Worm (Caenorhabditis elegans) whole organism, L3 larva: ENCODE results near the gene T18D3.1.
A peak's percentile ranks its signal among the peaks of the same experiment; 100 is the strongest.

Experiments
- aly-2 ChIP-seq: fragments of 150-350 bp; optimal IDR thresholded peaks from 2 replicates; lab custom pipeline; 2014; ENCODE audit warnings: missing biosample characterization, missing genetic modification characterization
- ama-1 ChIP-seq: fragments of 150-350 bp; optimal IDR thresholded peaks from 2 replicates; lab custom pipeline; 2018
- ceh-16 ChIP-seq: sonication (generic microtip); optimal IDR thresholded peaks from 2 replicates; lab custom pipeline; 2017; ENCODE audit warnings: missing biosample characterization, missing genetic modification characterization
- ceh-28 ChIP-seq: fragments of 150-350 bp; optimal IDR thresholded peaks from 2 replicates; lab custom pipeline; 2014; ENCODE audit warnings: missing biosample characterization, missing genetic modification reagents, missing genetic modification characterization
- ceh-9 ChIP-seq: sonication (generic microtip); optimal IDR thresholded peaks from 2 replicates; lab custom pipeline; 2018; ENCODE audit warnings: missing biosample characterization, missing genetic modification characterization
- egl-5 ChIP-seq: fragments of 150-350 bp; optimal IDR thresholded peaks from 2 replicates; lab custom pipeline; 2017; ENCODE audit warnings: missing biosample characterization, missing genetic modification reagents, missing genetic modification characterization, inconsistent platforms
- elt-1 ChIP-seq: fragments of 150-350 bp; optimal IDR thresholded peaks from 2 replicates; lab custom pipeline; 2014; ENCODE audit warnings: missing biosample characterization, missing genetic modification characterization
- elt-2 ChIP-seq: sonication (generic microtip); optimal IDR thresholded peaks from 2 replicates; lab custom pipeline; 2016; ENCODE audit warnings: missing genetic modification reagents, mild to moderate bottlenecking, missing genetic modification characterization, missing compliant biosample characterization
- fkh-2 ChIP-seq: fragments of 150-350 bp; optimal IDR thresholded peaks from 2 replicates; lab custom pipeline; 2014; ENCODE audit warnings: missing biosample characterization, missing genetic modification reagents, missing genetic modification characterization
- fos-1 ChIP-seq: fragments of 150-350 bp; optimal IDR thresholded peaks from 2 replicates; lab custom pipeline; 2014; ENCODE audit warnings: missing biosample characterization, missing genetic modification characterization
- hmg-11 ChIP-seq: sonication (generic microtip); optimal IDR thresholded peaks from 2 replicates; lab custom pipeline; 2016; ENCODE audit warnings: missing genetic modification characterization, missing compliant biosample characterization
- lin-15B ChIP-seq: fragments of 150-350 bp; optimal IDR thresholded peaks from 2 replicates; lab custom pipeline; 2014; ENCODE audit warnings: missing biosample characterization, missing genetic modification characterization
- lin-39 ChIP-seq: fragments of 150-350 bp; optimal IDR thresholded peaks from 2 replicates; lab custom pipeline; 2018; ENCODE audit warnings: missing biosample characterization, missing genetic modification reagents, missing genetic modification characterization
- lsy-12 ChIP-seq: sonication (generic microtip); optimal IDR thresholded peaks from 2 replicates; lab custom pipeline; 2016; ENCODE audit warnings: mild to moderate bottlenecking, missing genetic modification characterization, missing compliant biosample characterization
- nfya-1 ChIP-seq: sonication (generic microtip); optimal IDR thresholded peaks from 2 replicates; lab custom pipeline; 2017; ENCODE audit warnings: missing genetic modification characterization, mild to moderate bottlenecking, missing compliant biosample characterization, antibody characterized with exemption, moderate library complexity; ENCODE audit not compliant: insufficient read depth
- nhr-12 ChIP-seq: fragments of 150-350 bp; optimal IDR thresholded peaks from 2 replicates; lab custom pipeline; 2014; ENCODE audit warnings: missing biosample characterization, missing genetic modification characterization
- nhr-237 ChIP-seq: fragments of 150-350 bp; optimal IDR thresholded peaks from 2 replicates; lab custom pipeline; 2014; ENCODE audit warnings: missing biosample characterization, missing genetic modification characterization
- nhr-25 ChIP-seq: sonication (generic microtip); optimal IDR thresholded peaks from 2 replicates; lab custom pipeline; 2017; ENCODE audit warnings: missing biosample characterization, missing genetic modification characterization
- nhr-76 ChIP-seq: fragments of 150-350 bp; sonication (generic microtip); optimal IDR thresholded peaks from 5 replicates; lab custom pipeline; 2014; ENCODE audit warnings: missing biosample characterization, missing genetic modification characterization
- nhr-77 ChIP-seq: fragments of 150-350 bp; optimal IDR thresholded peaks from 2 replicates; lab custom pipeline; 2014; ENCODE audit warnings: missing biosample characterization, missing genetic modification characterization
- pha-4 ChIP-seq: fragments of 150-350 bp; optimal IDR thresholded peaks from 2 replicates; lab custom pipeline; 2014; ENCODE audit warnings: missing biosample characterization, missing genetic modification reagents, missing genetic modification characterization
- pqm-1 ChIP-seq: fragments of 150-350 bp; optimal IDR thresholded peaks from 2 replicates; lab custom pipeline; 2017; ENCODE audit warnings: missing biosample characterization, missing genetic modification characterization, inconsistent platforms
- sea-2 ChIP-seq: fragments of 150-350 bp; sonication (generic microtip); optimal IDR thresholded peaks from 4 replicates; lab custom pipeline; 2014; ENCODE audit warnings: missing biosample characterization, missing genetic modification reagents, missing genetic modification characterization
- skn-1 ChIP-seq: fragments of 150-350 bp; optimal IDR thresholded peaks from 2 replicates; lab custom pipeline; 2014; ENCODE audit warnings: missing biosample characterization, missing genetic modification characterization
- tbx-2 ChIP-seq: sonication (generic microtip); optimal IDR thresholded peaks from 2 replicates; lab custom pipeline; 2016; ENCODE audit warnings: mild to moderate bottlenecking, missing genetic modification characterization, missing compliant biosample characterization
- unc-39 ChIP-seq: sonication (generic microtip); optimal IDR thresholded peaks from 4 replicates; lab custom pipeline; 2017; ENCODE audit warnings: missing biosample characterization, missing genetic modification characterization
- unc-62 ChIP-seq: fragments of 150-350 bp; sonication (generic microtip); optimal IDR thresholded peaks from 4 replicates; lab custom pipeline; 2014; ENCODE audit warnings: missing biosample characterization, missing genetic modification reagents, missing genetic modification characterization
- zag-1 ChIP-seq: fragments of 150-350 bp; optimal IDR thresholded peaks from 2 replicates; lab custom pipeline; 2014; ENCODE audit warnings: missing biosample characterization, missing genetic modification characterization
- ztf-4 ChIP-seq: fragments of 150-350 bp; optimal IDR thresholded peaks from 2 replicates; lab custom pipeline; 2014; ENCODE audit warnings: missing biosample characterization, missing genetic modification characterization

T18D3.1 gene

DNA sequence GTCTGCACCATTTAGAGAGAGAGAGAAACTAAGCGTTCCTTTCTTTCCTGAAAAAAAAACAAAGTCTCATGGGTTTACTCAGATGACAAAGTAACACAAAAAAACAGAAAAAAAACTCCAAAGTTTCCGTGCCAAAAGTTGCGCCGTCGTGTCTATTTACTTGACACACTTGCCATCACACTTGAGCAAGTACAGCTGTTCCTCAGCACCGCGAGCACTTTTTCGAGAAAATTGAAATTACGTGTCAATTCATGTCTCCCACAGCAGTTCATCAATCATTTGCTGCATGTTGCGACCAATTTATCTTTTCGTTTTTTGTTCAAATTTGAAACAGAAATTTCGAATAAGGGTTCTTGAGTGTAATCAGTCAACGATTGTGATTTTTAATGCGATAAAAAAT, 18.1 kb upstream of the T18D3.1 start:
- peak; percentile 30 for TF ChIP-seq lin-39 (tag; lab: Kevin White, UChicago)
- TF ChIP-seq skn-1 (tag; lab: Kevin White, UChicago): no peak
- peak; percentile 51 for TF ChIP-seq pha-4 (tag; lab: Kevin White, UChicago)

DNA sequence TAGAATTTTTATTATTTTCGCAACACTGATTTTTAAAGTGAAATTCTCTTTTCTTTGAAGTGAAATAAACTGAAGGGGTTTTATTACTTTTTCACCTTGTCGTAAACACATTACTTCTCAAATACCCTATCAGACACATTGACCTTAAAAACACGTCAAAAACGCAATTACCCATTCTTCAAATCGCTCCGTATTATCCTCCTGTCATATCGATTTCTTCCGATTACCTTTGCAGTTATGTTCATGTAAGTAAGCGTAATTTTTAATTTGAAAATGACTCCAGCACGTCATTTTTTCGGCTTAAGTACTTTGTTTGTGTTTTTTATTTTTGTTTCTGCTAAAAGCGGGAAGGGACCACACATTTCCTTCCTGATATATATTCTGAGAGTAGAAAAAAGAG, 16.3 kb upstream of the T18D3.1 start:
- TF ChIP-seq aly-2 (tag; lab: Kevin White, UChicago) (no peak), ceh-28 (tag; lab: Kevin White, UChicago) (no peak), fos-1 (no peak), nfya-1 (tag; lab: Kevin White, UChicago) (no peak), egl-5 (tag; lab: Kevin White, UChicago) (peak; percentile 87)
- TF ChIP-seq, all 47 proteins: peak for 1

DNA sequence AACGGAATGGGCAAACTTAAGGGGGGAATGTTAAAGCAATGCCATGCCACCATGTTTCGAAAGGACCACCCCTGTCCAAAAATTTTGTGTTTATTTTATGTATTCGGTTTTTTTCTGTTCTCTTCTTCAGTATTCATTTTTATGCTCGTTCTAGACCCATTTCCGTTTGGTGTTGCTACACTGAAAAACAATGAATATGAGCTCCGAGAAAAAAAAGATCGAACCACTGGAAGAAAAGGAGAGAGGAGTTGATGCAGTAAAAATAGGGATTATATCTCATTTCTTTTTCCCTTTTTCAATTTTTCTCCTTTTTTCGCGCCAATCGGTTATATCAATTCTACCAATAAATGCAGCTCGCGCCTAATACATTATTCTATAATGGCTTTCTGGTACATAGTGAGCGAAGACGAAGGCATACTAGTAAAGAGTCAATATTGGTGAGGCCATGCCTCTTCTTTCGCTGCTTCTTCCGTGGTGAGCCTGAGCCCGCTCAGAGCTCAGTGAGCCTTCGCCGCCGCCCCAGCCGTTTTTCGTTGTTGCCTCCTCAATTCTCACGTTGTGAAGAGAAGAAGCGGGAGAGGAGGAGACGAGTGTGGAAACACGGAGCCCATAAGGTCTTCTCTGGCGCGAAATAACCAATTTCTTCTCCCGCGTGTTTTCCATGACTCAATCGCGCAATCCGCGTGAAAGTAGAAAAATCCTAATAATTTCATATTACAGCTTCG, 14.4 kb upstream of the T18D3.1 start:
- TF ChIP-seq egl-5 (tag; lab: Kevin White, UChicago) (no peak), hmg-11 (peak; percentile 10), zag-1 (tag; lab: Kevin White, UChicago) (no peak), nhr-12 (tag; lab: Kevin White, UChicago) (no peak), lin-39 (tag; lab: Kevin White, UChicago) (peak; percentile 26), nhr-237 (tag; lab: Kevin White, UChicago) (no peak), lsy-12 (tag; lab: Kevin White, UChicago) (no peak), ceh-9 (no peak), unc-62 (GFP tag; lab: Kevin White, UChicago) (no peak), tbx-2 (tag; lab: Kevin White, UChicago) (no peak), pha-4 (tag; lab: Kevin White, UChicago) (no peak), nhr-25 (no peak), fkh-2 (tag; lab: Kevin White, UChicago) (no peak), nfya-1 (tag; lab: Kevin White, UChicago) (no peak)

DNA sequence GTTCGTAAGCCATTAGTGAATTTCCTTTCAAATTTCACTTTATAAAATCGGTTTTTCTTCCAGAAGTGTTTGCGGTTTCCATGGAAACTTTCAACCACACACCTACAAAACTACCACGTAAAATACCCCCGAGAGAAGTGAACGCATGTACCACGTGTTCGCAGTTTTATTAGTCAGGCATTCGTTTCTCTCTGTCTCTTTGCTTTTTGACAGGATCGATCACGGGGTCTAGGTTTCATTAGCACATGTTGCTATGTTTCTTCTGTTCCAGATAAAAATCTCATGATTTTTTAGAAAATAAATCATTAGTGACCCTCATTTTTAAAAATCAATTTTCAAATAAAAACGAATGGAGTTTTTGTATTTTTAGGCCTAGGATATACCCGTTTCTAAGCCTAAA, 10.1 kb upstream of the T18D3.1 start:
- no peak for TF ChIP-seq fos-1

DNA sequence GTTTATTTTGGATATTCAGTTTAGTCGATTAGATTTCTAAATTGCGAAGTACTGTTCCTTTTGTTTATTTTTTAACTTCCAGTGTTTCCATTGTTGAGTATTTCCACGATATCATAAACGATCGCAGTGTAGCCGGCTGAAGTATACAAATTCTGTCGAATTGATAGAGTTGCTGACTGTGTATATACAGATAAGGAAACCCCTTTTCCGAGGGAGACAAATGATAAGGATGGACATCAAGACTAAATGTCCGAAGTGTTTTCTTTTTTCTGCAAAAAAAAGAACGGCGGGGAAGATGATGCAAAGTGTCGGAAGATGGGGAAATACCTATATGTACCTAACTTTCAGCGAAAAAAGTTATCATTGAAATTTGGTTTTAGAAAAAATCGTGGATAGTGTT, 8.0 kb upstream of the T18D3.1 start:
- TF ChIP-seq sea-2: no peak
- TF ChIP-seq nhr-77 (tag; lab: Kevin White, UChicago): no peak
- no peak for TF ChIP-seq ceh-16 (tag; lab: Kevin White, UChicago)
- no peak for TF ChIP-seq ztf-4 (tag; lab: Kevin White, UChicago)
- no peak for TF ChIP-seq ama-1 (lab: Kevin White, UChicago)
- no peak for TF ChIP-seq nhr-76 (tag; lab: Kevin White, UChicago)
- peak; percentile 61 for TF ChIP-seq elt-2 (tag; lab: Kevin White, UChicago)
- no peak for TF ChIP-seq nhr-237 (tag; lab: Kevin White, UChicago)
- TF ChIP-seq elt-1 (tag; lab: Kevin White, UChicago): no peak
- TF ChIP-seq pha-4 (tag; lab: Kevin White, UChicago): no peak
- TF ChIP-seq pqm-1: peak; percentile 17
- no peak for TF ChIP-seq unc-39 (tag; lab: Kevin White, UChicago)
- no peak for TF ChIP-seq fos-1
- no peak for TF ChIP-seq nhr-25
- TF ChIP-seq nhr-12 (tag; lab: Kevin White, UChicago): no peak
- TF ChIP-seq, all 47 proteins: peak for 2

DNA sequence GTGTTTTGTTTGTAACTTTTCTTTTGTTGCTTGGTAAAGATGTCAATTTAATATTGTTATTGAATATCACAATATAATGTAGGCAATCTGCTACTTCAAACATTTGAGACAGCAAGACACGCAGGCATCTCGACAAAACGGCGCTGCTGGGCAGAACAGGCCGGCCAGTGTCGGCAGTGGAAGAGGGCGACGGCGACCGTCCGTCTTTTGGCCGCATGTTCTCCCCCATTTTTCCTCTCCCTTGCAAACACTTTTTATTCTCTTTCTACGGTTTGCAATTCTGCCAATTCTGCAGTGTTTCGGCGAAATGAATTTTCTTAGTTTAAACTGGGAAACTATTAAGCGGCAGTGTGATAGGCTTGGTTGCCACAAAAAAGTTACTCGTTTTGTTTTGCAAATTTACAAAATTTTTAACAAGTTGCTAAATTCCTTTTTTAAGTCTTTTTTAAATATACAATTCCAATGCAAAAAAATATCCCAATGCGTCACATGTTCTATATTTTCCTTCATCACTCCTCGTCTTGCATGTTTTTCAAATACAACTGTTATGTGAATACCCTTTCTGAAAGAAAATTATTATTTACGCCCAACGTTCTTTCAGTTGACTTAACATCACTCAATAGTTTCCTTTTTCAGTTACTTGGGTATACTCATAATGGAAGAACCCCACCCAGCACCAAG, 5.1 kb upstream of the T18D3.1 start, which contains the start of gene T18D3.6:
Gene T18D3.6 (plus strand): TSS at position 631 of the 681 bp plus-strand sequence.
- TF ChIP-seq tbx-2 (tag; lab: Kevin White, UChicago): no peak
- peak; percentile 22 for TF ChIP-seq elt-2 (tag; lab: Kevin White, UChicago)
- TF ChIP-seq nfya-1 (tag; lab: Kevin White, UChicago): peak; percentile 34
- peak; percentile 52 for TF ChIP-seq hmg-11
- peak; percentile 31 for TF ChIP-seq lin-15B (tag; lab: Kevin White, UChicago)
- TF ChIP-seq elt-1 (tag; lab: Kevin White, UChicago): no peak
